Worm (Caenorhabditis elegans) whole organism, early embryonic: Measurements from ENCODE around the gene C09E8.1.
A peak's percentile ranks its signal among the peaks of the same experiment; 100 is the strongest.
"Not testable (repeated sequence)": the region's sequence is repeated elsewhere in the genome, so short reads cannot be mapped to it uniquely, and the experiment has no call there.

Experiments
- B0310.2 ChIP-seq: sonication (generic microtip); optimal IDR thresholded peaks from 2 replicates; lab custom pipeline; 2016; ENCODE audit warnings: mild to moderate bottlenecking, missing genetic modification characterization, missing compliant biosample characterization
- F13C5.2 ChIP-seq: sonication (generic microtip); optimal IDR thresholded peaks from 2 replicates; lab custom pipeline; 2017; ENCODE audit warnings: mild to moderate bottlenecking, missing genetic modification characterization, inconsistent platforms, missing compliant biosample characterization
- aly-1 ChIP-seq: sonication (generic microtip); optimal IDR thresholded peaks from 2 replicates; lab custom pipeline; 2016; ENCODE audit warnings: missing genetic modification characterization, missing compliant biosample characterization
- ama-1 ChIP-seq: fragments of 150-350 bp; optimal IDR thresholded peaks from 2 replicates; lab custom pipeline; 2014
- ceh-13 ChIP-seq: fragments of 200-800 bp; sonication (Bioruptor generic); optimal IDR thresholded peaks from 2 replicates; lab custom pipeline; 2018; ENCODE audit warnings: mild to moderate bottlenecking, missing genetic modification characterization, missing compliant biosample characterization
- ceh-36 ChIP-seq: sonication (generic microtip); optimal IDR thresholded peaks from 2 replicates; lab custom pipeline; 2016; ENCODE audit warnings: missing genetic modification characterization, inconsistent platforms, missing compliant biosample characterization
- ets-7 ChIP-seq: sonication (generic microtip); optimal IDR thresholded peaks from 2 replicates; lab custom pipeline; 2016; ENCODE audit warnings: missing genotype, missing genetic modification characterization, missing compliant biosample characterization
- flt-1 ChIP-seq: fragments of 200-800 bp; sonication (Bioruptor generic); IDR thresholded peaks from 2 replicates; pipeline ENCODE4 v1.3.6; 2022; ENCODE audit warnings: missing genetic modification characterization, missing compliant biosample characterization
- hmbx-1 ChIP-seq: sonication (generic microtip); optimal IDR thresholded peaks from 2 replicates; lab custom pipeline; 2016; ENCODE audit warnings: mild to moderate bottlenecking, missing genetic modification characterization, missing compliant biosample characterization
- hmg-4 ChIP-seq: fragments of 200-800 bp; sonication (Bioruptor generic); optimal IDR thresholded peaks from 2 replicates; lab custom pipeline; 2018; ENCODE audit warnings: mild to moderate bottlenecking, missing genetic modification characterization, missing compliant biosample characterization
- hnd-1 ChIP-seq: sonication (generic microtip); optimal IDR thresholded peaks from 2 replicates; lab custom pipeline; 2016; ENCODE audit warnings: missing genetic modification characterization, missing compliant biosample characterization
- pes-1 ChIP-seq: fragments of 200-800 bp; sonication (Bioruptor generic); IDR thresholded peaks from 2 replicates; pipeline ENCODE4 v1.3.6; 2022; ENCODE audit warnings: missing genetic modification reagents, missing genetic modification characterization, missing compliant biosample characterization
- scrt-1 ChIP-seq: fragments of 200-800 bp; sonication (Bioruptor generic); IDR thresholded peaks from 2 replicates; pipeline ENCODE4 v1.3.6; 2022; ENCODE audit warnings: missing genetic modification characterization, missing compliant biosample characterization
- sea-1 ChIP-seq: fragments of 200-800 bp; sonication (Bioruptor generic); conservative IDR thresholded peaks from 2 replicates; pipeline ENCODE4 v1.3.6; 2022; ENCODE audit warnings: missing genetic modification characterization, missing compliant biosample characterization
- tbx-11 ChIP-seq: fragments of 200-800 bp; sonication (Bioruptor generic); IDR thresholded peaks from 2 replicates; pipeline ENCODE4 v1.3.6; 2022; ENCODE audit warnings: missing genetic modification characterization, missing compliant biosample characterization
- tbx-37 ChIP-seq: fragments of 200-800 bp; sonication (Bioruptor generic); conservative IDR thresholded peaks from 2 replicates; pipeline ENCODE4 v1.3.6; 2022; ENCODE audit warnings: missing genetic modification reagents, missing genetic modification characterization, missing compliant biosample characterization
- tra-4 ChIP-seq: sonication (generic microtip); optimal IDR thresholded peaks from 2 replicates; lab custom pipeline; 2017; ENCODE audit warnings: missing genetic modification characterization, missing compliant biosample characterization

C09E8.1 gene

DNA sequence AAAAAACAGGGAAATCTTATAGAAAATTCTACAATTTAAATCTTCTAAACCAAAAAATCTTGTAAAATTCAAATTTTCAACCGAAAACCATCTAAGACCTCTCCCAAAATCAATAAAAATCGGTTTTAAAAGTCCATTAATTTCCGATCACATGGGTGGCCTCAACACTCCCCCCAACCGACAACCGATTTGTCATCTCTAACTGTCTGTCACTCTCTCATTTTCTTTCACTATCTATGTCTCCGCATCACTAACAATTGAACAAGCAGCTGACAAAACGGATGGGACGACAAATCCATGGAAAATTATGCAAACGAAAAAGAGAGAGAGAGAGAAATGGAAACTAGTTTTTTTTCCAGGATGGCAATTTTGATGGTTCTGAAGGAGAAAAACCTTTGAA, 46.7 kb downstream of the C09E8.1 start:
- TF ChIP-seq B0310.2 (tag; lab: Kevin White, UChicago), result no peak
- TF ChIP-seq hnd-1 (tag; lab: Kevin White, UChicago), result no peak
- TF ChIP-seq aly-1 (tag; lab: Kevin White, UChicago), result no peak
- no peak for TF ChIP-seq flt-1 (GFP tag; lab: Robert Waterston, UW)
- no peak for TF ChIP-seq hmg-4 (GFP tag; lab: Kevin White, UChicago)
- TF ChIP-seq F13C5.2, result no peak
- TF ChIP-seq tra-4 (tag; lab: Kevin White, UChicago), result no peak

- TF ChIP-seq ets-7 (tag; lab: Kevin White, UChicago), result no peak
- TF ChIP-seq ceh-36 (tag; lab: Kevin White, UChicago), result no peak
- TF ChIP-seq ceh-13, result no peak
- no peak for TF ChIP-seq hmg-4 (GFP tag; lab: Kevin White, UChicago)
- no peak for TF ChIP-seq F13C5.2
- no peak for TF ChIP-seq pes-1 (GFP tag; lab: Robert Waterston, UW)
- TF ChIP-seq tra-4 (tag; lab: Kevin White, UChicago), result no peak
- no peak for TF ChIP-seq hmbx-1 (tag; lab: Kevin White, UChicago)
- TF ChIP-seq hnd-1 (tag; lab: Kevin White, UChicago), result no peak
- no peak for TF ChIP-seq tbx-37
- no peak for TF ChIP-seq sea-1
- no peak for TF ChIP-seq aly-1 (tag; lab: Kevin White, UChicago)
- TF ChIP-seq flt-1 (GFP tag; lab: Robert Waterston, UW), result no peak
- no peak for TF ChIP-seq tbx-11 (GFP tag; lab: Robert Waterston, UW)
- TF ChIP-seq ama-1 (lab: Kevin White, UChicago), result no peak
- TF ChIP-seq B0310.2 (tag; lab: Kevin White, UChicago), result no peak
Measured at ce11 chrII:605267-605666, 49.0 kb downstream of the C09E8.1 start, which contains the start of gene W04H10.2. Gene W04H10.2 (plus strand): TSS chrII:605567.

- TF ChIP-seq tra-4 (tag; lab: Kevin White, UChicago) (no peak), flt-1 (GFP tag; lab: Robert Waterston, UW) (no peak), ama-1 (lab: Kevin White, UChicago) (no peak), F13C5.2 (no peak), tbx-11 (GFP tag; lab: Robert Waterston, UW) (no peak), ets-7 (tag; lab: Kevin White, UChicago) (no peak), hnd-1 (tag; lab: Kevin White, UChicago) (no peak), tbx-37 (no peak), ceh-13 (no peak), pes-1 (GFP tag; lab: Robert Waterston, UW) (no peak), ceh-36 (tag; lab: Kevin White, UChicago) (no peak), hmg-4 (GFP tag; lab: Kevin White, UChicago) (no peak)
Measured at ce11 chrII:606033-606432, 49.7 kb downstream of the C09E8.1 start, which contains the start of gene W04H10.5. Gene W04H10.5 (plus strand): TSS chrII:606333.

DNA sequence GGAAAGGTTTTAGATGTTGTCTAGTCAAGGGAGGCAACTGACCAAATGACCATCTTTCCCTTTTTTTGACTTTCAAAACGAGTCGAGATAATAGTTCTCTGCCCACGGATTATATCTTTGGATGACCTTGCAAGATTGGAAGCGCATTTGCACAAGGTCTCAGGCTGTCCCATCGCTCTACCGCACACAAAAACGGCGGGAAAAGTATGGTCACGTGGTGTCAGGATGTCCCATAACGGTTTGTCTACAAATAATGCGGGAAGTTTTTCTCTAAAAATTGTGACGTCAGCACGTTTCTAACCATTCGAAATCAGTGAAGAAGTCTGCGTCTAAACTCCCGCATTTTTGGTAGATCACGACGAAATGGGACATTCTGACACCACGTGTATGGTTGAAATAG, 52.1 kb downstream of the C09E8.1 start, which contains the start of gene W04H10.6:
Gene W04H10.6 (minus strand): TSS at position 101 of the 400 bp plus-strand sequence.
- TF ChIP-seq B0310.2 (tag; lab: Kevin White, UChicago) (no peak), hmg-4 (GFP tag; lab: Kevin White, UChicago) (peak; percentile 1), ceh-36 (tag; lab: Kevin White, UChicago) (no peak)

- TF ChIP-seq pes-1 (GFP tag; lab: Robert Waterston, UW), result no peak
- TF ChIP-seq tra-4 (tag; lab: Kevin White, UChicago), result no peak
- no peak for TF ChIP-seq hnd-1 (tag; lab: Kevin White, UChicago)
- no peak for TF ChIP-seq ets-7 (tag; lab: Kevin White, UChicago)
- TF ChIP-seq B0310.2 (tag; lab: Kevin White, UChicago), result no peak
- no peak for TF ChIP-seq tbx-11 (GFP tag; lab: Robert Waterston, UW)
- no peak for TF ChIP-seq ceh-36 (tag; lab: Kevin White, UChicago)
- no peak for TF ChIP-seq tbx-37
- TF ChIP-seq flt-1 (GFP tag; lab: Robert Waterston, UW), result no peak
- TF ChIP-seq aly-1 (tag; lab: Kevin White, UChicago), result no peak
- no peak for TF ChIP-seq hmbx-1 (tag; lab: Kevin White, UChicago)
- no peak for TF ChIP-seq sea-1
- no peak for TF ChIP-seq hmg-4 (GFP tag; lab: Kevin White, UChicago)
- no peak for TF ChIP-seq ama-1 (lab: Kevin White, UChicago)
- TF ChIP-seq F13C5.2, result no peak
- no peak for TF ChIP-seq ceh-13
- no peak for TF ChIP-seq scrt-1 (GFP tag; lab: Robert Waterston, UW)
Measured at ce11 chrII:608757-609156, 52.5 kb downstream of the C09E8.1 start, which contains the start of gene W04H10.1. Gene W04H10.1 (plus strand): TSS chrII:609057.

DNA sequence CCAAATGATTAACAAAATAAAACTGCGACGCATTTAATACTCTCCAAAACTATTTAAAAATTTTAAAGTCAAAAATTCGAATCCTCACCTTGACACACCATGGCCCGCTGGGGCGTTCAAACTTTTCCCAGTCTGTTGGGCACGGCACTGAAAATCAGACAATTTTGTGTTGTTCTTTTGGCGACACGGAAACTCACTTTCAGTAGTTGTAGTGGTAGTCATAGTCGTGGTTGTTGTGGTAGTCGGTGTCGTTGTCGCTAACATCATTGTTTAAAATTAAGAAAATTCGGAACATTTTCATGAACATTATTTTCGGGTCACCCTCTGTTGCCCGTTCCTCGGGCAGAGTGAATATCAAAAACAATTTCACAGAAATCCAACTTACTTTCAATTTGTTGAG, 56.1 kb downstream of the C09E8.1 start, which contains the start of gene clec-118:
Gene clec-118 (minus strand): TSS at position 101 of the 400 bp plus-strand sequence.
- not testable (repeated sequence) for TF ChIP-seq sea-1; tra-4 (tag; lab: Kevin White, UChicago); tbx-11 (GFP tag; lab: Robert Waterston, UW)
